Fruit fly (Drosophila melanogaster) whole organism, wandering third instar larva: ENCODE results near the gene CG31176.
A peak's percentile ranks its signal among the peaks of the same experiment; 100 is the strongest.
"Not testable (repeated sequence)": the region's sequence is repeated elsewhere in the genome, so short reads cannot be mapped to it uniquely, and the experiment has no call there.

Source experiments
- Abd-B ChIP-seq: fragments of >200 bp; optimal IDR thresholded peaks from 2 replicates; lab custom pipeline; 2017; ENCODE audit warnings: missing biosample characterization, missing genetic modification characterization
- CG9705 ChIP-seq: fragments of 200-800 bp; sonication (Bioruptor generic); optimal IDR thresholded peaks from 2 replicates; lab custom pipeline; 2018; ENCODE audit warnings: missing biosample characterization, mild to moderate bottlenecking, missing genetic modification characterization
- Dfd ChIP-seq: fragments of >200 bp; optimal IDR thresholded peaks from 2 replicates; lab custom pipeline; 2017; ENCODE audit warnings: missing biosample characterization, missing genetic modification characterization
- Dif ChIP-seq: fragments of 200-275, 200-300 bp; sonication (Bioruptor generic); optimal IDR thresholded peaks from 2 replicates; lab custom pipeline; 2018; ENCODE audit warnings: missing biosample characterization, missing genetic modification characterization; ENCODE audit not compliant: partially characterized antibody
- HLH106 ChIP-seq: fragments of 200-800 bp; optimal IDR thresholded peaks from 3 replicates; lab custom pipeline; 2019; ENCODE audit warnings: missing biosample characterization, mild to moderate bottlenecking, missing genetic modification characterization, moderate library complexity
- Hnf4 ChIP-seq: fragments of 200-800 bp; sonication (Bioruptor generic); optimal IDR thresholded peaks from 2 replicates; lab custom pipeline; 2016; ENCODE audit warnings: missing biosample characterization, mild to moderate bottlenecking, missing genetic modification characterization
- Hr78 ChIP-seq: fragments of >200 bp; optimal IDR thresholded peaks from 2 replicates; lab custom pipeline; 2017; ENCODE audit warnings: missing biosample characterization, missing genetic modification characterization
- Hr83 ChIP-seq: fragments of 200-300 bp; sonication (Bioruptor generic); optimal IDR thresholded peaks from 2 replicates; lab custom pipeline; 2016; ENCODE audit warnings: missing biosample characterization, mild to moderate bottlenecking, missing genetic modification characterization, moderate library complexity; ENCODE audit not compliant: poor library complexity, severe bottlenecking
- Jra ChIP-seq: sonication (Bioruptor generic); optimal IDR thresholded peaks from 2 replicates; lab custom pipeline; 2016; ENCODE audit warnings: missing biosample characterization, missing genetic modification characterization
- Mio ChIP-seq: sonication (Bioruptor generic); optimal IDR thresholded peaks from 2 replicates; lab custom pipeline; 2016; ENCODE audit warnings: missing biosample characterization, missing genetic modification characterization
- Myc ChIP-seq: fragments of >200 bp; optimal IDR thresholded peaks from 2 replicates; lab custom pipeline; 2017
- N ChIP-seq: fragments of >200 bp; optimal IDR thresholded peaks from 2 replicates; lab custom pipeline; 2018; ENCODE audit warnings: missing biosample characterization, missing external identifiers, missing genetic modification characterization
- OdsH ChIP-seq: fragments of 200-800 bp; sonication (Bioruptor generic); optimal IDR thresholded peaks from 2 replicates; lab custom pipeline; 2016; ENCODE audit warnings: missing biosample characterization, mild to moderate bottlenecking, missing genetic modification characterization
- Rel ChIP-seq, 2 experiments: fragments of 200-800 bp; sonication (Bioruptor generic) in 1 of 2; optimal IDR thresholded peaks; 2 replicates in 1 of 2; 3 replicates in 1 of 2; lab custom pipeline; 2016 to 2019; ENCODE audit warnings: mild to moderate bottlenecking in 2 of 2, missing biosample characterization in 2 of 2, missing genetic modification characterization in 2 of 2, moderate library complexity in 1 of 2
- Sp1 ChIP-seq: fragments of 200-800 bp; sonication (Bioruptor generic); optimal IDR thresholded peaks from 3 replicates; lab custom pipeline; 2019; ENCODE audit warnings: missing biosample characterization, mild to moderate bottlenecking, missing genetic modification characterization, moderate library complexity
- Vsx2 ChIP-seq: fragments of 200-300, 225-300 bp; sonication (Bioruptor generic); optimal IDR thresholded peaks from 2 replicates; lab custom pipeline; 2018; ENCODE audit warnings: missing biosample characterization, missing genetic modification characterization; ENCODE audit not compliant: partially characterized antibody
- br ChIP-seq: fragments of 200-800 bp; sonication (Bioruptor generic); optimal IDR thresholded peaks from 2 replicates; lab custom pipeline; 2016; ENCODE audit warnings: missing biosample characterization, missing genetic modification characterization
- brk ChIP-seq: fragments of 200-800 bp; sonication (Bioruptor generic); optimal IDR thresholded peaks from 2 replicates; lab custom pipeline; 2016; ENCODE audit warnings: missing biosample characterization, mild to moderate bottlenecking, missing genetic modification characterization
- dl ChIP-seq, 2 experiments: fragments of 175-275, 200-275 bp in 1 of 2; fragments of 200-275 bp in 1 of 2; sonication (Bioruptor generic); optimal IDR thresholded peaks; lab custom pipeline; 2018; ENCODE audit warnings: mild to moderate bottlenecking in 2 of 2, missing biosample characterization in 2 of 2, missing genetic modification characterization in 2 of 2, moderate library complexity in 2 of 2; ENCODE audit not compliant: partially characterized antibody in 2 of 2, insufficient read depth in 1 of 2
- dsf ChIP-seq: sonication (Bioruptor generic); optimal IDR thresholded peaks from 2 replicates; lab custom pipeline; 2016; ENCODE audit warnings: missing biosample characterization, missing genetic modification characterization, borderline replicate concordance
- ey ChIP-seq: fragments of 200-800 bp; sonication (Bioruptor generic); optimal IDR thresholded peaks from 2 replicates; lab custom pipeline; 2016; ENCODE audit warnings: missing biosample characterization, missing genetic modification characterization
- foxo ChIP-seq, 2 experiments: fragments of 200-800 bp; sonication (Bioruptor generic); optimal IDR thresholded peaks; 2 replicates in 1 of 2; 3 replicates in 1 of 2; lab custom pipeline; 2016 to 2017; ENCODE audit warnings: missing biosample characterization in 2 of 2, missing genetic modification characterization in 2 of 2
- fru ChIP-seq: fragments of 200-800 bp; sonication (Bioruptor generic); optimal IDR thresholded peaks from 3 replicates; lab custom pipeline; 2016; ENCODE audit warnings: missing biosample characterization, mild to moderate bottlenecking, missing genetic modification characterization
- h ChIP-seq: fragments of 200-800 bp; sonication (Bioruptor generic); optimal IDR thresholded peaks from 3 replicates; lab custom pipeline; 2016; ENCODE audit warnings: missing biosample characterization, mild to moderate bottlenecking, missing genetic modification characterization
- jim ChIP-seq: fragments of 175-275, 200-325 bp; sonication (Bioruptor generic); optimal IDR thresholded peaks from 2 replicates; lab custom pipeline; 2016; ENCODE audit warnings: missing biosample characterization, mild to moderate bottlenecking, missing genetic modification characterization
- lola ChIP-seq: fragments of >200 bp; optimal IDR thresholded peaks from 2 replicates; lab custom pipeline; 2017; ENCODE audit warnings: missing biosample characterization, missing genetic modification characterization
- pan ChIP-seq: fragments of >200 bp; optimal IDR thresholded peaks from 2 replicates; lab custom pipeline; 2017
- psq ChIP-seq: fragments of 200-800 bp; sonication (Bioruptor generic); optimal IDR thresholded peaks from 3 replicates; lab custom pipeline; 2017; ENCODE audit warnings: missing biosample characterization, mild to moderate bottlenecking, missing genetic modification characterization, moderate library complexity
- rgr ChIP-seq: fragments of 200-800 bp; sonication (Bioruptor generic); optimal IDR thresholded peaks from 3 replicates; lab custom pipeline; 2016; ENCODE audit warnings: missing biosample characterization, mild to moderate bottlenecking, missing genetic modification characterization
- sage ChIP-seq: fragments of 200-800 bp; sonication (Bioruptor generic); optimal IDR thresholded peaks from 2 replicates; lab custom pipeline; 2016; ENCODE audit warnings: missing biosample characterization, mild to moderate bottlenecking, missing genetic modification characterization
- tai ChIP-seq: sonication (Bioruptor generic); optimal IDR thresholded peaks from 2 replicates; lab custom pipeline; 2016; ENCODE audit warnings: missing biosample characterization, missing genetic modification characterization
- woc ChIP-seq: sonication (Bioruptor generic); optimal IDR thresholded peaks from 2 replicates; lab custom pipeline; 2016; ENCODE audit warnings: missing biosample characterization, mild to moderate bottlenecking, missing genetic modification characterization

The CG31176 gene

dm6 chr3R:21736196-21736595 is 16.7 kb upstream of the CG31176 start, which contains the start of gene Sfp93F:
Gene Sfp93F (minus strand): TSS chr3R:21736296.
- not testable (repeated sequence) for TF ChIP-seq psq (GFP tag; lab: Kevin White, UChicago); Jra; HLH106 (tag; lab: Kevin White, UChicago)

- no peak for TF ChIP-seq Hr83
- no peak for TF ChIP-seq Dfd (GFP tag; lab: Kevin White, UChicago)
- no peak for TF ChIP-seq Rel (GFP tag; optimal IDR thresholded peaks at IDR 0.05; lab: Kevin White, UChicago)
- no peak for TF ChIP-seq Rel (tag; optimal IDR thresholded peaks at IDR 0.05; lab: Kevin White, UChicago)
- no peak for TF ChIP-seq dl (GFP tag; optimal IDR thresholded peaks at IDR 0.05; lab: Kevin White, UChicago; ENCODE audit: insufficient read depth in 1 of 2, partially characterized antibody in 2 of 2)
- TF ChIP-seq CG9705 (GFP tag; lab: Kevin White, UChicago): no peak
- TF ChIP-seq psq (GFP tag; lab: Kevin White, UChicago): no peak
- TF ChIP-seq Sp1 (GFP tag; lab: Kevin White, UChicago): peak; percentile 22
- TF ChIP-seq h (GFP tag; lab: Kevin White, UChicago): peak; percentile 48
- peak; percentile 30 for TF ChIP-seq HLH106 (tag; lab: Kevin White, UChicago)
- TF ChIP-seq Hnf4: peak; percentile 7
- TF ChIP-seq lola (GFP tag; lab: Kevin White, UChicago): no peak
- TF ChIP-seq br (GFP tag; lab: Kevin White, UChicago): peak; percentile 16
- no peak for TF ChIP-seq dsf (GFP tag; lab: Kevin White, UChicago)
- no peak for TF ChIP-seq Hr78
- TF ChIP-seq pan (lab: Kevin White, UChicago): no peak
- no peak for TF ChIP-seq Abd-B (GFP tag; lab: Kevin White, UChicago)
- no peak for TF ChIP-seq Jra
- no peak for TF ChIP-seq fru (GFP tag; lab: Kevin White, UChicago)
- TF ChIP-seq ey (GFP tag; lab: Kevin White, UChicago): peak; percentile 40
- no peak for TF ChIP-seq N
- peak; percentile 29 for TF ChIP-seq rgr (GFP tag; lab: Kevin White, UChicago)
- TF ChIP-seq Dif (GFP tag; lab: Kevin White, UChicago): no peak
- no peak for TF ChIP-seq woc (GFP tag; lab: Kevin White, UChicago)
- no peak for TF ChIP-seq Myc (lab: Kevin White, UChicago)
- peak; percentile 2 for TF ChIP-seq OdsH (GFP tag; lab: Kevin White, UChicago)
- TF ChIP-seq tai: no peak
- TF ChIP-seq jim: no peak
- no peak for TF ChIP-seq Mio (GFP tag; lab: Kevin White, UChicago)
- TF ChIP-seq foxo (GFP tag; optimal IDR thresholded peaks at IDR 0.05; lab: Kevin White, UChicago): peak in 1 of 2 experiments; percentile 32
- no peak for TF ChIP-seq sage (GFP tag; lab: Kevin White, UChicago)
- TF ChIP-seq brk (GFP tag; lab: Kevin White, UChicago): no peak
Measured at dm6 chr3R:21732901-21733300, 13.4 kb upstream of the CG31176 start.

dm6 chr3R:21731682-21732081 is 12.2 kb upstream of the CG31176 start:
- TF ChIP-seq woc (GFP tag; lab: Kevin White, UChicago) (no peak), pan (lab: Kevin White, UChicago) (no peak), sage (GFP tag; lab: Kevin White, UChicago) (no peak), h (GFP tag; lab: Kevin White, UChicago) (no peak), fru (GFP tag; lab: Kevin White, UChicago) (no peak), Hr83 (no peak), lola (GFP tag; lab: Kevin White, UChicago) (no peak)
- TF ChIP-seq, all 38 proteins: peak for 0

- TF ChIP-seq dsf (GFP tag; lab: Kevin White, UChicago) (no peak), fru (GFP tag; lab: Kevin White, UChicago) (no peak)
- TF ChIP-seq, all 38 proteins: peak for 0
Measured at dm6 chr3R:21730955-21731354, 11.5 kb upstream of the CG31176 start.

dm6 chr3R:21726593-21726992 is 7.1 kb upstream of the CG31176 start:
- TF ChIP-seq dl (GFP tag; optimal IDR thresholded peaks at IDR 0.05; lab: Kevin White, UChicago; ENCODE audit: insufficient read depth in 1 of 2, partially characterized antibody in 2 of 2) (no peak), Dif (GFP tag; lab: Kevin White, UChicago) (no peak), Rel (GFP tag; optimal IDR thresholded peaks at IDR 0.05; lab: Kevin White, UChicago) (no peak), Rel (tag; optimal IDR thresholded peaks at IDR 0.05; lab: Kevin White, UChicago) (no peak), ey (GFP tag; lab: Kevin White, UChicago) (no peak), Abd-B (GFP tag; lab: Kevin White, UChicago) (no peak), brk (GFP tag; lab: Kevin White, UChicago) (no peak), tai (no peak), Myc (lab: Kevin White, UChicago) (no peak), Sp1 (GFP tag; lab: Kevin White, UChicago) (no peak), Vsx2 (GFP tag; lab: Kevin White, UChicago) (no peak), Hnf4 (no peak)
